Worm (Caenorhabditis elegans) whole organism, L3 larva: ENCODE data around the gene F10C1.1.

ENCODE experiments used
- ama-1 ChIP-seq: fragments of 150-350 bp; optimal IDR thresholded peaks from 2 replicates; lab custom pipeline; 2018
- lin-15B ChIP-seq: fragments of 150-350 bp; optimal IDR thresholded peaks from 2 replicates; lab custom pipeline; 2014; ENCODE audit warnings: missing biosample characterization, missing genetic modification characterization
- nhr-237 ChIP-seq: fragments of 150-350 bp; optimal IDR thresholded peaks from 2 replicates; lab custom pipeline; 2014; ENCODE audit warnings: missing biosample characterization, missing genetic modification characterization
- nhr-28 ChIP-seq: fragments of 150-350 bp; optimal IDR thresholded peaks from 2 replicates; lab custom pipeline; 2014; ENCODE audit warnings: missing biosample characterization, missing genetic modification characterization
- unc-39 ChIP-seq: sonication (generic microtip); optimal IDR thresholded peaks from 4 replicates; lab custom pipeline; 2017; ENCODE audit warnings: missing biosample characterization, missing genetic modification characterization
- unc-62 ChIP-seq: fragments of 150-350 bp; sonication (generic microtip); optimal IDR thresholded peaks from 4 replicates; lab custom pipeline; 2014; ENCODE audit warnings: missing biosample characterization, missing genetic modification reagents, missing genetic modification characterization

DNA sequence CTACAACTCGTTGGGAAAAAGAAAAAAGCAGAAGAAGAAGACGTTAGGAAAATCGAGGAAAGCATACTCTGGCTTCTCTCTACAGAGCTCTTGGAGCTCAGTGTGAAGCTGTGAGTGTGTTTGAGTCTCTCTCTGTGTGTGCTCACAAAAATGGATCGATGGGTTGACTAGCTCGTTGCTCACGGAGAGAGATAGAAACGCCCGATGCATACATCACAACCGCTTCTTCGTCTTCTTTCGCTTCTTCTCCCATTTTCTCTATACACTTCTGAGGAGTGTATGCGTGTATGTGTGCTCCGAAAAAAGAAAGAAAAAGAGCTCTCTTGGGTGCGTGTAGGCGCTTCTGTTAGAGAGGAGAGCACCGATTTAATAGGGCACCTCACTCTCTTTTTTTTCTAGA lies 48.9 kb upstream of the F10C1.1 start:
- TF ChIP-seq ama-1: no peak
- TF ChIP-seq nhr-28 (tag; lab: Kevin White, UChicago): no peak
- peak; percentile 71 for TF ChIP-seq lin-15B
- no peak for TF ChIP-seq nhr-237
- TF ChIP-seq unc-62 (GFP tag; lab: Kevin White, UChicago): no peak
- TF ChIP-seq unc-39 (tag; lab: Kevin White, UChicago): no peak
